Worm (Caenorhabditis elegans) whole organism, L1 larva: ENCODE results near the gene mltn-3.

Source experiments
- nhr-11 ChIP-seq: fragments of 150-350 bp; optimal IDR thresholded peaks from 2 replicates; lab custom pipeline; 2014; ENCODE audit warnings: missing biosample characterization, missing genetic modification characterization
- ztf-11 ChIP-seq, 2 experiments: sonication (generic microtip); optimal IDR thresholded peaks; 2 replicates each; lab custom pipeline; 2016 to 2017; ENCODE audit warnings: missing genetic modification characterization in 2 of 2, missing biosample characterization in 1 of 2, missing compliant biosample characterization in 1 of 2

DNA sequence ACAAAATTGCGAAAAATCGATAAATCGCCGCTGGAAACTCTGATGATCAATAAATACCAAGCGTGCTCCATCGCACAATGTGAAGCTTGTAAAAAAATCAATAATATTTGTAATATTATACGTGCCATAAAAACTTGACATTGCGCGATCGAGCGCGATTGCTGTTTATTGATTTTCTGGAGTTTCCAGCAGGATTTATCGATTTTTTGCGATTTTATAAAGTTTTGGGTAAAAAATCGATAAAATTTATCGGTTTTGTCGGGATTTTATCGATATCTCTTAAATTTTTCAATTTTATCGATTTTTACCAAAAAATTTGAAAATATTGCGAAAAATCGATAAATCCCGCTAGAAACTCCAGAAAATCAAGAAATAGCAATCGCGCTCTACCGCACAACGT lies 16.4 kb upstream of the mltn-3 start:
- no peak for TF ChIP-seq nhr-11
- TF ChIP-seq ztf-11 (tag; optimal IDR thresholded peaks at IDR 0.05; lab: Kevin White, UChicago), result no peak
